Fruit fly (Drosophila melanogaster) whole organism, pupa: ENCODE data around the gene CG9932.
A peak's percentile ranks its signal among the peaks of the same experiment; 100 is the strongest.

Source experiments
- CG10348 ChIP-seq: fragments of 200-800 bp; sonication (Bioruptor generic); IDR thresholded peaks from 2 replicates; pipeline ENCODE4 v1.3.6; 2022; ENCODE audit warnings: missing biosample characterization, missing genetic modification characterization
- CG12605 ChIP-seq: fragments of 200-800 bp; sonication (Bioruptor generic); IDR thresholded peaks from 2 replicates; pipeline ENCODE4 v1.3.6; 2022; ENCODE audit warnings: missing biosample characterization, missing genetic modification characterization
- CG13204 ChIP-seq: fragments of 200-800 bp; sonication (Bioruptor generic); optimal IDR thresholded peaks from 2 replicates; lab custom pipeline; 2018; ENCODE audit warnings: missing biosample characterization, mild to moderate bottlenecking, missing genetic modification characterization, moderate library complexity
- CG14655 ChIP-seq: fragments of 200-800 bp; sonication (Bioruptor generic); optimal IDR thresholded peaks from 3 replicates; lab custom pipeline; 2017; ENCODE audit warnings: mild to moderate bottlenecking, missing biosample characterization, missing genetic modification reagents, missing genetic modification characterization
- CG15710 ChIP-seq: fragments of 200-800 bp; sonication (Bioruptor generic); optimal IDR thresholded peaks from 2 replicates; lab custom pipeline; 2018; ENCODE audit warnings: missing biosample characterization, mild to moderate bottlenecking, missing genetic modification characterization, moderate library complexity
- CG17806 ChIP-seq: fragments of 200-800 bp; sonication (Bioruptor generic); optimal IDR thresholded peaks from 2 replicates; lab custom pipeline; 2018; ENCODE audit warnings: missing biosample characterization, mild to moderate bottlenecking, missing genetic modification characterization, moderate library complexity
- CG32121 ChIP-seq: fragments of 200-800 bp; sonication (Bioruptor generic); IDR thresholded peaks from 2 replicates; pipeline ENCODE4 v1.3.6; 2022; ENCODE audit warnings: missing biosample characterization, missing genetic modification characterization
- CG34367 ChIP-seq: fragments of 200-800 bp; sonication (Bioruptor generic); optimal IDR thresholded peaks from 2 replicates; lab custom pipeline; 2018; ENCODE audit warnings: missing biosample characterization, mild to moderate bottlenecking, missing genetic modification characterization
- CG4496 ChIP-seq: fragments of 200-800 bp; sonication (Bioruptor generic); IDR thresholded peaks from 3 replicates; pipeline ENCODE4 v1.3.6; 2022; ENCODE audit warnings: missing biosample characterization, missing genetic modification characterization
- CG8159 ChIP-seq: fragments of 200-800 bp; sonication (Bioruptor generic); optimal IDR thresholded peaks from 3 replicates; lab custom pipeline; 2018; ENCODE audit warnings: missing biosample characterization, mild to moderate bottlenecking, missing genetic modification characterization, moderate library complexity
- CG8301 ChIP-seq: fragments of 200-800 bp; sonication (Bioruptor generic); optimal IDR thresholded peaks from 2 replicates; lab custom pipeline; 2018; ENCODE audit warnings: missing biosample characterization, mild to moderate bottlenecking, missing genetic modification characterization
- CG9948 ChIP-seq: fragments of 200-800 bp; sonication (Bioruptor generic); optimal IDR thresholded peaks from 2 replicates; lab custom pipeline; 2018; ENCODE audit warnings: missing biosample characterization, mild to moderate bottlenecking, missing genetic modification characterization, moderate library complexity
- D1 ChIP-seq: fragments of 200-800 bp; sonication (Bioruptor generic); optimal IDR thresholded peaks from 2 replicates; lab custom pipeline; 2018; ENCODE audit warnings: missing biosample characterization, mild to moderate bottlenecking, missing genetic modification characterization, moderate library complexity
- EcR ChIP-seq: fragments of 200-800 bp; sonication (Bioruptor generic); optimal IDR thresholded peaks from 3 replicates; lab custom pipeline; 2019; ENCODE audit warnings: missing biosample characterization, missing genetic modification characterization, mild to moderate bottlenecking, moderate library complexity, missing genetic modification reagents
- Ets98B ChIP-seq: fragments of 200-800 bp; sonication (Bioruptor generic); IDR thresholded peaks from 2 replicates; pipeline ENCODE4 v1.3.6; 2022; ENCODE audit warnings: missing biosample characterization, missing genetic modification characterization
- Pif1A ChIP-seq: fragments of 200-800 bp; sonication (Bioruptor generic); optimal IDR thresholded peaks from 3 replicates; lab custom pipeline; 2016; ENCODE audit warnings: missing biosample characterization, missing genetic modification characterization
- Pif1B ChIP-seq: fragments of 200-800 bp; sonication (Bioruptor generic); optimal IDR thresholded peaks from 3 replicates; lab custom pipeline; 2016; ENCODE audit warnings: missing biosample characterization, missing genetic modification characterization
- Snoo ChIP-seq: fragments of 200-800 bp; sonication (Bioruptor generic); optimal IDR thresholded peaks from 3 replicates; lab custom pipeline; 2017; ENCODE audit warnings: missing biosample characterization, mild to moderate bottlenecking, missing genetic modification characterization, inconsistent platforms
- fd96Ca ChIP-seq: fragments of 200-800 bp; sonication (Bioruptor generic); IDR thresholded peaks from 3 replicates; pipeline ENCODE4 v1.3.6; 2022; ENCODE audit warnings: missing biosample characterization, missing genetic modification characterization
- gl ChIP-seq: fragments of 200-800 bp; sonication (Bioruptor generic); optimal IDR thresholded peaks from 2 replicates; lab custom pipeline; 2018; ENCODE audit warnings: missing biosample characterization, mild to moderate bottlenecking, missing genetic modification characterization
- rn ChIP-seq: fragments of 200-800 bp; sonication (Bioruptor generic); IDR thresholded peaks from 2 replicates; pipeline ENCODE4 v1.3.6; 2022; ENCODE audit warnings: missing biosample characterization, missing genetic modification characterization

Gene CG9932

dm6 chr2L:13004059-13004870 lies 55.7 kb downstream of the CG9932 start, which contains the start of the genes Vha68-1 and mTor:
Gene Vha68-1, minus strand, starts transcription at chr2L:13004107.
Gene mTor, plus strand, starts transcription at chr2L:13004480.
- TF ChIP-seq fd96Ca (GFP tag; lab: Robert Waterston, UW) (peak; percentile 70; the same call in 2 of the 3 replicates), CG17806 (tag; lab: Kevin White, UChicago) (peak; percentile 69), CG9948 (tag; lab: Kevin White, UChicago) (peak; percentile 79), CG8301 (tag; lab: Kevin White, UChicago) (no peak), CG14655 (GFP tag; lab: Kevin White, UChicago) (no peak), CG32121 (GFP tag; lab: Robert Waterston, UW) (peak; percentile 70), CG4496 (peak; percentile 86), Pif1B (GFP tag; lab: Kevin White, UChicago) (no peak), CG10348 (GFP tag; lab: Robert Waterston, UW) (no peak), Snoo (peak; percentile 62), EcR (GFP tag; lab: Kevin White, UChicago) (no peak), CG34367 (tag; lab: Kevin White, UChicago) (peak; percentile 66), gl (tag; lab: Kevin White, UChicago) (no peak), Ets98B (peak; percentile 73), Pif1A (GFP tag; lab: Kevin White, UChicago) (no peak), CG15710 (tag; lab: Kevin White, UChicago) (peak; percentile 73), rn (GFP tag; lab: Robert Waterston, UW) (peak; percentile 76; the same call in 1 of the 2 replicates), CG13204 (no peak), CG8159 (peak; percentile 76), D1 (tag; lab: Kevin White, UChicago) (no peak), CG12605 (GFP tag; lab: Robert Waterston, UW) (peak; percentile 40; the same call in 1 of the 2 replicates)

- TF ChIP-seq CG17806 (tag; lab: Kevin White, UChicago) (no peak), D1 (tag; lab: Kevin White, UChicago) (no peak), rn (GFP tag; lab: Robert Waterston, UW) (no peak), gl (tag; lab: Kevin White, UChicago) (no peak), Pif1B (GFP tag; lab: Kevin White, UChicago) (no peak), CG34367 (tag; lab: Kevin White, UChicago) (no peak), CG13204 (no peak), CG10348 (GFP tag; lab: Robert Waterston, UW) (no peak), CG8159 (no peak), CG14655 (GFP tag; lab: Kevin White, UChicago) (no peak), CG9948 (tag; lab: Kevin White, UChicago) (no peak), CG8301 (tag; lab: Kevin White, UChicago) (no peak), CG12605 (GFP tag; lab: Robert Waterston, UW) (no peak), EcR (GFP tag; lab: Kevin White, UChicago) (no peak), Pif1A (GFP tag; lab: Kevin White, UChicago) (no peak)
Measured at dm6 chr2L:13003659-13004058, 56.3 kb downstream of the CG9932 start.

dm6 chr2L:13000393-13001001 lies 59.4 kb downstream of the CG9932 start, which contains the start of gene Yip1d1:
Gene Yip1d1, minus strand, starts transcription at chr2L:13000635.
- TF ChIP-seq CG14655 (GFP tag; lab: Kevin White, UChicago), result no peak
- TF ChIP-seq CG9948 (tag; lab: Kevin White, UChicago), result no peak
- peak; percentile 8; the same call in 1 of the 2 replicates for TF ChIP-seq Ets98B
- TF ChIP-seq CG15710 (tag; lab: Kevin White, UChicago), result no peak

dm6 chr2L:12985043-12985442 lies 74.9 kb downstream of the CG9932 start:
- TF ChIP-seq CG15710 (tag; lab: Kevin White, UChicago) (no peak), CG10348 (GFP tag; lab: Robert Waterston, UW) (no peak), CG4496 (no peak), rn (GFP tag; lab: Robert Waterston, UW) (no peak), Snoo (no peak), gl (tag; lab: Kevin White, UChicago) (no peak), CG8159 (no peak), CG8301 (tag; lab: Kevin White, UChicago) (no peak), Pif1A (GFP tag; lab: Kevin White, UChicago) (no peak), D1 (tag; lab: Kevin White, UChicago) (no peak), fd96Ca (GFP tag; lab: Robert Waterston, UW) (no peak), Ets98B (no peak), CG12605 (GFP tag; lab: Robert Waterston, UW) (no peak), CG32121 (GFP tag; lab: Robert Waterston, UW) (no peak), Pif1B (GFP tag; lab: Kevin White, UChicago) (no peak)

dm6 chr2L:12982107-12982506 lies 77.8 kb downstream of the CG9932 start:
- TF ChIP-seq D1 (tag; lab: Kevin White, UChicago) (no peak), CG4496 (no peak), Snoo (no peak), CG12605 (GFP tag; lab: Robert Waterston, UW) (0 out of 2 replicates have a peak, but pooled peaks have one; percentile 40), Pif1A (GFP tag; lab: Kevin White, UChicago) (peak; percentile 12), CG9948 (tag; lab: Kevin White, UChicago) (peak; percentile 6), gl (tag; lab: Kevin White, UChicago) (no peak), CG17806 (tag; lab: Kevin White, UChicago) (no peak), CG13204 (no peak), CG14655 (GFP tag; lab: Kevin White, UChicago) (no peak), CG8159 (peak; percentile 2), CG15710 (tag; lab: Kevin White, UChicago) (peak; percentile 30), CG32121 (GFP tag; lab: Robert Waterston, UW) (no peak), fd96Ca (GFP tag; lab: Robert Waterston, UW) (no peak)
